Fruit fly (Drosophila melanogaster): ENCODE data around the gene CG10958.

The CG10958 gene

dm6 chrX:8126149-8126548, 5.9 kb upstream of the CG10958 start (continued):
- TF ChIP-seq pan (optimal IDR thresholded peaks at IDR 0.05) (no peak), pan (GFP tag; optimal IDR thresholded peaks at IDR 0.05 in 1 of 2, IDR thresholded peaks at IDR 0.05 in 1 of 2) (peak in 1 of 2 experiments; percentile 58), Neu2 (GFP tag; optimal IDR thresholded peaks at IDR 0.05; ENCODE audit: borderline replicate concordance) (no peak), CG2889 (GFP tag; IDR thresholded peaks at IDR 0.05) (no peak), CG12071 (GFP tag; optimal IDR thresholded peaks at IDR 0.05) (peak; percentile 20), CG2712 (tag; optimal IDR thresholded peaks at IDR 0.05) (peak; percentile 80), hbn (GFP tag; IDR thresholded peaks at IDR 0.05; ENCODE audit: partially characterized antibody) (no peak), HHEX (GFP tag; optimal IDR thresholded peaks at IDR 0.05) (peak; percentile 17), Abd-B (GFP tag; optimal IDR thresholded peaks at IDR 0.05) (peak; percentile 59), crc (GFP tag; optimal IDR thresholded peaks at IDR 0.05) (peak; percentile 11), pzg (GFP tag; optimal IDR thresholded peaks at IDR 0.05) (no peak), CG14014 (GFP tag; IDR thresholded peaks at IDR 0.05) (no peak), prd (optimal IDR thresholded peaks at IDR 0.05) (no peak), prd (GFP tag; IDR thresholded peaks at IDR 0.05) (peak; percentile 85), trh (GFP tag; optimal IDR thresholded peaks at IDR 0.05) (no peak), Dref (GFP tag; IDR thresholded peaks at IDR 0.05) (no peak), CG10209 (GFP tag; optimal IDR thresholded peaks at IDR 0.05) (peak; percentile 39), Ravus (GFP tag; IDR thresholded peaks at IDR 0.05) (no peak), CG6654 (GFP tag; optimal IDR thresholded peaks at IDR 0.05) (peak; percentile 8), CG17359 (tag; optimal IDR thresholded peaks at IDR 0.05) (peak; percentile 81), Dp (GFP tag; optimal IDR thresholded peaks at IDR 0.05) (no peak), CG13775 (GFP tag; optimal IDR thresholded peaks at IDR 0.05) (peak; percentile 33), zen (tag; optimal IDR thresholded peaks at IDR 0.05) (peak; percentile 56), CG12236 (GFP tag; optimal IDR thresholded peaks at IDR 0.05) (peak; percentile 25), CG18619 (GFP tag; optimal IDR thresholded peaks at IDR 0.05) (no peak), Ada2b (GFP tag; IDR thresholded peaks at IDR 0.05) (peak; percentile 61), dan (GFP tag; IDR thresholded peaks at IDR 0.05) (no peak), CG17802 (tag; optimal IDR thresholded peaks at IDR 0.05) (peak; percentile 28), CG11398 (GFP tag; optimal IDR thresholded peaks at IDR 0.05) (no peak), nmo (GFP tag; optimal IDR thresholded peaks at IDR 0.05) (peak; percentile 73), CG8281 (tag; optimal IDR thresholded peaks at IDR 0.05) (no peak), CG14710 (tag; optimal IDR thresholded peaks at IDR 0.05) (peak; percentile 65), chif (GFP tag; optimal IDR thresholded peaks at IDR 0.05) (peak; percentile 23 to 71), Hr51 (GFP tag; optimal IDR thresholded peaks at IDR 0.05) (peak in 1 of 2 experiments; percentile 65), Dfd (GFP tag; optimal IDR thresholded peaks at IDR 0.05) (no peak), CG7357 (GFP tag; IDR thresholded peaks at IDR 0.05) (no peak), CG11695 (GFP tag; IDR thresholded peaks at IDR 0.05) (no peak), kah (GFP tag; optimal IDR thresholded peaks at IDR 0.05) (no peak), CG15601 (tag; optimal IDR thresholded peaks at IDR 0.05) (peak; percentile 73), btn (GFP tag; optimal IDR thresholded peaks at IDR 0.05) (peak; percentile 27), CG1024 (GFP tag; IDR thresholded peaks at IDR 0.05) (0 out of 2 replicates have a peak, but pooled peaks have one; percentile 26), CG12299 (tag; optimal IDR thresholded peaks at IDR 0.05) (no peak), CG4404 (GFP tag; IDR thresholded peaks at IDR 0.05) (peak; percentile 35; the same call in 1 of the 2 replicates), MBD-R2 (GFP tag; IDR thresholded peaks at IDR 0.05) (no peak), zen2 (GFP tag; IDR thresholded peaks at IDR 0.05; ENCODE audit: partially characterized antibody) (no peak), CG43689 (GFP tag; IDR thresholded peaks at IDR 0.05) (no peak), CG14441 (GFP tag; IDR thresholded peaks at IDR 0.05) (peak; percentile 46; the same call in 1 of the 2 replicates), CG2202 (tag; optimal IDR thresholded peaks at IDR 0.05) (peak; percentile 58), CG9932 (GFP tag; IDR thresholded peaks at IDR 0.05) (no peak), CG6683 (GFP tag; optimal IDR thresholded peaks at IDR 0.05) (no peak), CG4617 (GFP tag; optimal IDR thresholded peaks at IDR 0.05; ENCODE audit: borderline replicate concordance) (no peak)

All from whole organism, embryonic.